Worm (Caenorhabditis elegans): ENCODE results near the gene F56D2.5.

F56D2.5 gene

ce11 chrIII:5591668-5592149 lies 10.5 kb upstream of the F56D2.5 start, which contains the start of the genes ddx-15 and ucr-1 (continued):
- TF ChIP-seq nhr-43 (tag; optimal IDR thresholded peaks at IDR 0.05; ENCODE audit: poor library complexity, severe bottlenecking) (no peak), egl-27 (tag; optimal IDR thresholded peaks at IDR 0.05) (no peak), nhr-28 (tag; optimal IDR thresholded peaks at IDR 0.05) (no peak), nfya-1 (tag; optimal IDR thresholded peaks at IDR 0.05; ENCODE audit: insufficient read depth) (peak; percentile 80), nhr-67 (tag; optimal IDR thresholded peaks at IDR 0.05) (no peak), mdl-1 (tag; optimal IDR thresholded peaks at IDR 0.05) (no peak)

ce11 chrIII:5588746-5589145 lies 7.5 kb upstream of the F56D2.5 start:
- no peak for TF ChIP-seq unc-39 (tag; optimal IDR thresholded peaks at IDR 0.05)
- no peak for TF ChIP-seq pqm-1 (tag; optimal IDR thresholded peaks at IDR 0.05)
- no peak for TF ChIP-seq hmg-11 (tag; optimal IDR thresholded peaks at IDR 0.05)
- no peak for TF ChIP-seq tbx-2 (tag; optimal IDR thresholded peaks at IDR 0.05)
- no peak for TF ChIP-seq nhr-11 (tag; optimal IDR thresholded peaks at IDR 0.05)
- TF ChIP-seq fos-1 (tag; optimal IDR thresholded peaks at IDR 0.05), result no peak
- TF ChIP-seq daf-12 (tag; optimal IDR thresholded peaks at IDR 0.05), result no peak
- no peak for TF ChIP-seq ceh-9 (tag; optimal IDR thresholded peaks at IDR 0.05)
- no peak for TF ChIP-seq elt-1 (tag; optimal IDR thresholded peaks at IDR 0.05)
- no peak for TF ChIP-seq elt-2 (tag; optimal IDR thresholded peaks at IDR 0.05)
- no peak for TF ChIP-seq nhr-23 (tag; optimal IDR thresholded peaks at IDR 0.05)
- TF ChIP-seq ama-1 (optimal IDR thresholded peaks at IDR 0.05), result no peak
- TF ChIP-seq lsy-12 (tag; optimal IDR thresholded peaks at IDR 0.05), result no peak
- no peak for TF ChIP-seq fkh-2 (tag; optimal IDR thresholded peaks at IDR 0.05)
- TF ChIP-seq lin-39 (tag; optimal IDR thresholded peaks at IDR 0.05), result no peak
- no peak for TF ChIP-seq lin-15B (tag; optimal IDR thresholded peaks at IDR 0.05)

ce11 chrIII:5586925-5587324 lies 5.7 kb upstream of the F56D2.5 start, which contains the start of gene F56D2.2:
F56D2.2 (plus strand) TSS chrIII:5587263.
- TF ChIP-seq lin-15B (tag; optimal IDR thresholded peaks at IDR 0.05), result peak; percentile 39
- peak; percentile 54 for TF ChIP-seq pha-4 (tag; optimal IDR thresholded peaks at IDR 0.05)
- no peak for TF ChIP-seq lin-39 (tag; optimal IDR thresholded peaks at IDR 0.05)

- TF ChIP-seq lin-39 (tag; optimal IDR thresholded peaks at IDR 0.05) (no peak), egl-5 (tag; optimal IDR thresholded peaks at IDR 0.05) (no peak), lin-15B (tag; optimal IDR thresholded peaks at IDR 0.05) (no peak), lsy-12 (tag; optimal IDR thresholded peaks at IDR 0.05) (no peak), ceh-9 (tag; optimal IDR thresholded peaks at IDR 0.05) (no peak), elt-2 (tag; optimal IDR thresholded peaks at IDR 0.05) (no peak), nhr-43 (tag; optimal IDR thresholded peaks at IDR 0.05; ENCODE audit: poor library complexity, severe bottlenecking) (no peak), unc-39 (tag; optimal IDR thresholded peaks at IDR 0.05) (no peak), aly-2 (tag; optimal IDR thresholded peaks at IDR 0.05) (no peak), nhr-67 (tag; optimal IDR thresholded peaks at IDR 0.05) (no peak), nhr-12 (tag; optimal IDR thresholded peaks at IDR 0.05) (no peak), nfya-1 (tag; optimal IDR thresholded peaks at IDR 0.05; ENCODE audit: insufficient read depth) (no peak), daf-12 (tag; optimal IDR thresholded peaks at IDR 0.05) (no peak), ztf-4 (tag; optimal IDR thresholded peaks at IDR 0.05) (no peak)
Measured at ce11 chrIII:5585711-5586110, 4.5 kb upstream of the F56D2.5 start.

ce11 chrIII:5584647-5585046 lies 3.4 kb upstream of the F56D2.5 start, which contains the start of gene F56D2.3:
F56D2.3 (plus strand) TSS chrIII:5584947.
- no peak for TF ChIP-seq unc-39 (tag; optimal IDR thresholded peaks at IDR 0.05)
- TF ChIP-seq pha-4 (tag; optimal IDR thresholded peaks at IDR 0.05), result peak; percentile 2

- TF ChIP-seq nhr-76 (tag; optimal IDR thresholded peaks at IDR 0.05) (no peak), fkh-10 (GFP tag; optimal IDR thresholded peaks at IDR 0.05) (no peak), sea-2 (GFP tag; optimal IDR thresholded peaks at IDR 0.05) (no peak), nhr-67 (tag; optimal IDR thresholded peaks at IDR 0.05) (no peak), jun-1 (tag; optimal IDR thresholded peaks at IDR 0.05) (no peak), nfya-1 (tag; optimal IDR thresholded peaks at IDR 0.05; ENCODE audit: insufficient read depth) (no peak), elt-1 (tag; optimal IDR thresholded peaks at IDR 0.05) (no peak), mdl-1 (tag; optimal IDR thresholded peaks at IDR 0.05) (no peak)
Measured at ce11 chrIII:5582766-5583165, 1.5 kb upstream of the F56D2.5 start, which contains the start of the genes F56D2.8 and uev-2. F56D2.8 (minus strand) TSS chrIII:5582866. uev-2 (plus strand) TSS chrIII:5583125.
